Fruit fly (Drosophila melanogaster) whole organism: ENCODE measurements around the gene slmb.

Experiments used
- CG8478 ChIP-seq: fragments of >200 bp; optimal IDR thresholded peaks from 2 replicates; lab custom pipeline; 2018; ENCODE audit warnings: inconsistent platforms
- Dll ChIP-seq: fragments of >200 bp; optimal IDR thresholded peaks from 2 replicates; lab custom pipeline; 2017
- EcR ChIP-seq, 2 experiments: fragments of >200 bp; optimal IDR thresholded peaks; 2 replicates each; lab custom pipeline; 2017; ENCODE audit warnings: missing biosample characterization in 2 of 2, missing genetic modification characterization in 2 of 2, missing genetic modification reagents in 2 of 2
- pan ChIP-seq: fragments of >200 bp; optimal IDR thresholded peaks from 2 replicates; lab custom pipeline; 2017
- psq ChIP-seq: fragments of >200 bp; optimal IDR thresholded peaks from 2 replicates; lab custom pipeline; 2017
- usp ChIP-seq: fragments of >200 bp; optimal IDR thresholded peaks from 2 replicates; lab custom pipeline; 2017; ENCODE audit warnings: missing biosample characterization, missing genetic modification characterization, mixed read lengths

DNA sequence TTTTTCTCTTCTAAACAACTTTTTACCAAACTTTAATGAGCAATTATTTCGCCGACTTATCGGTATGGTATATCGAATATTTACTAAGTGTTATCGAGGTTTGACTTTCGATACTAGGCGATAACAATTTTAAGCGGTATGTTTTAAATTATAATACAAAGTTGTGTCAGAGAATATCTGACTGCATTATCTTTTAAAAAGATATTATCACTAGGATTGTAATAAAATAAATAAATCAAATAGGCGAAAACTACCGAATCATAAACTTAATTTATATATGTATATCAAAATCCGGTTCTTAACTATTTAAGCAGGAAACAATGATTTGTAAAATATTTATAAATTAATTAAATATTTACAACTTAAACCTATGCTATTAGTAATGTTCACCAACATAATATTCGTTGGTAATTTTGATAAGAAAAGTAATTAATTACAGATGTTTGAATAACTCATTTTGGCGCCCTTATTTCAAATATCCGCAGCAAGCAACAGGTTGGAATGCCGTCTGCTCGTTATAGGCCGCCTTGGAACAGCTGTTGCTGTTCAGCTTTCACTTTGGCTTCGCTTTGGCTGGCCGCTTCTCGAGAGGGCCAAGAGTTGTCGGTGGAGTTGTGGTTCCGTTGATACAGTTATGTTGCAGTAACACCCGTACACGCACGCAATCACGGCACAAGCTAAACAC is 19.2 kb downstream of the slmb start, which contains the start of the genes Sec15 and rtet:
- TF ChIP-seq pan (lab: Kevin White, UChicago) (no peak), EcR (GFP tag; optimal IDR thresholded peaks at IDR 0.05; lab: Kevin White, UChicago) (no peak), usp (GFP tag; lab: Kevin White, UChicago) (no peak), psq (lab: Kevin White, UChicago) (no peak), CG8478 (lab: Kevin White, UChicago) (no peak), Dll (lab: Kevin White, UChicago) (no peak)
